Fruit fly (Drosophila melanogaster): ENCODE measurements around the gene Kaz.

The Kaz gene

DNA sequence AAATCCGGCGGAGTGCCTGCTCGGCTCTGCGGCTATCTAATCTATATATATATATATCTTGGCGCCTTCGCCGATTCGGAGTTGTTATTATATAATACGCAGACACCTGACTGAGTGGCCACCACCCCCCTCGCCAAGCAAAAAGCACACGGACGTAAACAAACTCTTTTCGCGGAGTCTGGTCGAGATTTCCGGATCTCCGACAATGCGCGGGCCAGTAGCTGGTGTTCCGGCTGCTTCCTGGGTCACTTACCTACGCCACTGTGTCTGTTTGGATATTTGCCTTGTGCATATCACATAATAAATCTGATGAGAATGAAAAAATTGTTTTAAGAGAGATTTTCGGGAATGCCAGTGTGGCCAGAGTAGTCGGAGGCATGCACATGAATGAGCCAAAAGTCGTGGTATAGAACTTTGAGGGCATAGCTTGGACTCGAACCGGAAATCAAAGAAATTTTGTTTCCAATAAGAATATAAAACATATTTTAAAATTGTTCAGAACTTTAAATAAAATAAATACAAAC, 42.7 kb downstream of the Kaz start, which contains the start of gene CG5805 (continued):
- peak; percentile 95 for TF ChIP-seq bcd (GFP tag; optimal IDR thresholded peaks at IDR 0.05)
- TF ChIP-seq CHES-1-like (GFP tag; optimal IDR thresholded peaks at IDR 0.05) = peak; percentile 75
- TF ChIP-seq CG3726 (GFP tag; IDR thresholded peaks at IDR 0.05) = peak; percentile 52; the same call in 1 of the 3 replicates
- TF ChIP-seq CG9876 (GFP tag; optimal IDR thresholded peaks at IDR 0.05) = peak; percentile 74
- peak; percentile 58 for TF ChIP-seq Ssrp (tag; optimal IDR thresholded peaks at IDR 0.05)
- TF ChIP-seq CG4424 (GFP tag; optimal IDR thresholded peaks at IDR 0.05) = peak; percentile 85
- peak; percentile 30; the same call in 1 of the 2 replicates for TF ChIP-seq Taf1 (GFP tag; IDR thresholded peaks at IDR 0.05)
- peak; percentile 82 for TF ChIP-seq kah (GFP tag; optimal IDR thresholded peaks at IDR 0.05)
- peak; percentile 67 for TF ChIP-seq so (GFP tag; IDR thresholded peaks at IDR 0.05)
- peak; percentile 60 for TF ChIP-seq GATAe (GFP tag; conservative IDR thresholded peaks at IDR 0.05)
- peak; percentile 61 for TF ChIP-seq Sox102F (GFP tag; optimal IDR thresholded peaks at IDR 0.05)
- TF ChIP-seq CG14667 (GFP tag; IDR thresholded peaks at IDR 0.05) = peak; percentile 40; the same call in 1 of the 2 replicates
- TF ChIP-seq CG30403 (GFP tag; optimal IDR thresholded peaks at IDR 0.05) = peak; percentile 67
- peak; percentile 69 for TF ChIP-seq HmgD (GFP tag; optimal IDR thresholded peaks at IDR 0.05)
- peak; percentile 69 for TF ChIP-seq Oli (tag; optimal IDR thresholded peaks at IDR 0.05)
- no peak for TF ChIP-seq CG1832 (GFP tag; optimal IDR thresholded peaks at IDR 0.05)
- TF ChIP-seq chinmo (GFP tag; IDR thresholded peaks at IDR 0.05; ENCODE audit: partially characterized antibody) = no peak
- TF ChIP-seq fu2 (GFP tag; optimal IDR thresholded peaks at IDR 0.05) = peak; percentile 66
- TF ChIP-seq CG3065 (GFP tag; optimal IDR thresholded peaks at IDR 0.05) = peak; percentile 45
- TF ChIP-seq CG10565 (GFP tag; optimal IDR thresholded peaks at IDR 0.05) = no peak
- peak; percentile 57 for TF ChIP-seq Deaf1 (tag; optimal IDR thresholded peaks at IDR 0.05)
- peak; percentile 97 for TF ChIP-seq ci (GFP tag; IDR thresholded peaks at IDR 0.05)
- TF ChIP-seq CG33213 (GFP tag; optimal IDR thresholded peaks at IDR 0.05) = peak; percentile 90
- no peak for TF ChIP-seq CG30020 (tag; optimal IDR thresholded peaks at IDR 0.05)
- TF ChIP-seq dpn (GFP tag; optimal IDR thresholded peaks at IDR 0.05) = peak; percentile 65 to 87
- peak; percentile 28; the same call in 1 of the 2 replicates for TF ChIP-seq CG11696 (GFP tag; IDR thresholded peaks at IDR 0.05)
- no peak for TF ChIP-seq CG16813 (GFP tag; IDR thresholded peaks at IDR 0.05; ENCODE audit: partially characterized antibody)
- peak; percentile 81 for TF ChIP-seq emc (GFP tag; optimal IDR thresholded peaks at IDR 0.05)
- peak; percentile 68 for TF ChIP-seq Spps (tag; optimal IDR thresholded peaks at IDR 0.05)
- TF ChIP-seq CTCF (GFP tag; optimal IDR thresholded peaks at IDR 0.05) = peak; percentile 71
- peak; percentile 37 for TF ChIP-seq btn (GFP tag; optimal IDR thresholded peaks at IDR 0.05)
- peak; percentile 77 for TF ChIP-seq CG10274 (GFP tag; optimal IDR thresholded peaks at IDR 0.05)
- peak; percentile 76 for TF ChIP-seq CG6683 (GFP tag; optimal IDR thresholded peaks at IDR 0.05)
- TF ChIP-seq stwl (tag; optimal IDR thresholded peaks at IDR 0.05) = no peak
- TF ChIP-seq CG3281 (GFP tag; optimal IDR thresholded peaks at IDR 0.05) = peak; percentile 92
- TF ChIP-seq gsb-n (tag; optimal IDR thresholded peaks at IDR 0.05) = peak; percentile 55
- TF ChIP-seq CG34224 (GFP tag; IDR thresholded peaks at IDR 0.05; ENCODE audit: partially characterized antibody) = peak; percentile 25; the same call in 1 of the 3 replicates
- TF ChIP-seq BEAF-32 (GFP tag; optimal IDR thresholded peaks at IDR 0.05) = peak; percentile 38
- TF ChIP-seq HHEX (GFP tag; optimal IDR thresholded peaks at IDR 0.05) = peak; percentile 93
- TF ChIP-seq chif (GFP tag; optimal IDR thresholded peaks at IDR 0.05) = peak; percentile 67 to 79
- TF ChIP-seq E2f1 (GFP tag; IDR thresholded peaks at IDR 0.05) = peak; percentile 62
- peak; percentile 66 for TF ChIP-seq tap (tag; optimal IDR thresholded peaks at IDR 0.05)
- TF ChIP-seq sima (GFP tag; optimal IDR thresholded peaks at IDR 0.05) = peak; percentile 7
- peak; percentile 82 to 96 for TF ChIP-seq insv (GFP tag; optimal IDR thresholded peaks at IDR 0.05)
- TF ChIP-seq wdn (GFP tag; IDR thresholded peaks at IDR 0.05) = peak; percentile 81
- TF ChIP-seq CG10462 (GFP tag; optimal IDR thresholded peaks at IDR 0.05) = peak; percentile 23
- TF ChIP-seq jing (GFP tag; optimal IDR thresholded peaks at IDR 0.05) = peak; percentile 63
- peak; percentile 93 for TF ChIP-seq NfI (GFP tag; optimal IDR thresholded peaks at IDR 0.05)
- peak in 1 of 2 experiments; percentile 23 for TF ChIP-seq tll (GFP tag; optimal IDR thresholded peaks at IDR 0.05)
- TF ChIP-seq CG17385 (GFP tag; optimal IDR thresholded peaks at IDR 0.05) = peak; percentile 78

Data from whole organism, embryonic.